Worm (Caenorhabditis elegans) whole organism, young adult: Measurements from ENCODE around the gene clec-56.

Experiments used
- F23B12.7 ChIP-seq: sonication (generic microtip); optimal IDR thresholded peaks from 2 replicates; lab custom pipeline; 2017; ENCODE audit warnings: missing genetic modification characterization, mild to moderate bottlenecking, missing compliant biosample characterization, antibody characterized with exemption, moderate library complexity; ENCODE audit not compliant: insufficient read depth
- F33H1.4 ChIP-seq: fragments of 200-800 bp; sonication (Bioruptor generic); IDR thresholded peaks from 2 replicates; pipeline ENCODE4 v1.3.6; 2022; ENCODE audit warnings: missing genetic modification reagents, missing genetic modification characterization, missing compliant biosample characterization
- F37B4.10 ChIP-seq: fragments of 200-800 bp; sonication (Bioruptor generic); IDR thresholded peaks from 2 replicates; pipeline ENCODE4 v1.3.6; 2022; ENCODE audit warnings: missing genetic modification characterization, missing compliant biosample characterization
- F52B5.7 ChIP-seq: sonication (generic microtip); optimal IDR thresholded peaks from 2 replicates; lab custom pipeline; 2016; ENCODE audit warnings: mild to moderate bottlenecking, missing genetic modification characterization, missing compliant biosample characterization
- F55B11.4 ChIP-seq: sonication (generic microtip); optimal IDR thresholded peaks from 2 replicates; lab custom pipeline; 2016; ENCODE audit warnings: missing compliant biosample characterization, missing genetic modification characterization, borderline replicate concordance; ENCODE audit not compliant: insufficient read depth
- F57C9.4 ChIP-seq: sonication (generic microtip); optimal IDR thresholded peaks from 2 replicates; lab custom pipeline; 2017; ENCODE audit warnings: mild to moderate bottlenecking, missing genetic modification characterization, missing compliant biosample characterization
- T07F8.4 ChIP-seq: sonication (generic microtip); optimal IDR thresholded peaks from 2 replicates; lab custom pipeline; 2016; ENCODE audit warnings: mild to moderate bottlenecking, missing genetic modification characterization, moderate library complexity, missing compliant biosample characterization
- Y53G8AR.9 ChIP-seq: fragments of 200-800 bp; sonication (Bioruptor generic); conservative IDR thresholded peaks from 2 replicates; pipeline ENCODE4 v1.3.6; 2022; ENCODE audit warnings: missing genetic modification reagents, missing genetic modification characterization, missing compliant biosample characterization
- bed-1 ChIP-seq: fragments of 200-800 bp; sonication (Bioruptor generic); IDR thresholded peaks from 2 replicates; pipeline ENCODE4 v1.3.6; 2022; ENCODE audit warnings: missing genetic modification reagents, missing genetic modification characterization, missing compliant biosample characterization
- bed-2 ChIP-seq: fragments of 200-800 bp; sonication (Bioruptor generic); IDR thresholded peaks from 2 replicates; pipeline ENCODE4 v1.3.6; 2022; ENCODE audit warnings: missing genetic modification reagents, missing genetic modification characterization, missing compliant biosample characterization
- ccch-3 ChIP-seq: fragments of 200-800 bp; sonication (Bioruptor generic); optimal IDR thresholded peaks from 2 replicates; lab custom pipeline; 2018; ENCODE audit warnings: mild to moderate bottlenecking, missing genetic modification characterization, missing compliant biosample characterization
- cebp-1 ChIP-seq, 2 experiments: fragments of 200-800 bp in 1 of 2; sonication (Bioruptor generic) in 1 of 2; sonication (generic microtip) in 1 of 2; IDR thresholded peaks in 1 of 2; optimal IDR thresholded peaks in 1 of 2; 2 replicates each; pipeline versions ENCODE4 v1.3.6 to Lab custom; 2017 to 2022; ENCODE audit warnings: missing compliant biosample characterization in 2 of 2, missing genetic modification characterization in 2 of 2, mild to moderate bottlenecking in 1 of 2, missing genetic modification reagents in 1 of 2, moderate library complexity in 1 of 2
- cebp-2 ChIP-seq: fragments of 200-800 bp; sonication (Bioruptor generic); IDR thresholded peaks from 2 replicates; pipeline ENCODE4 v1.3.6; 2022; ENCODE audit warnings: missing genetic modification characterization, missing compliant biosample characterization
- chd-7 ChIP-seq: sonication (generic microtip); optimal IDR thresholded peaks from 2 replicates; lab custom pipeline; 2016; ENCODE audit warnings: mild to moderate bottlenecking, missing genetic modification characterization, moderate library complexity, missing compliant biosample characterization
- dox-1 ChIP-seq: fragments of 200-800 bp; sonication (Bioruptor generic); IDR thresholded peaks from 2 replicates; pipeline ENCODE4 v1.3.6; 2022; ENCODE audit warnings: missing genetic modification reagents, missing genetic modification characterization, missing compliant biosample characterization
- dpff-1 ChIP-seq: sonication (generic microtip); optimal IDR thresholded peaks from 2 replicates; lab custom pipeline; 2017; ENCODE audit warnings: mild to moderate bottlenecking, missing genetic modification characterization, missing compliant biosample characterization
- efl-1 ChIP-seq: fragments of 150-350 bp; optimal IDR thresholded peaks from 2 replicates; lab custom pipeline; 2014; ENCODE audit warnings: missing biosample characterization, missing genetic modification reagents, missing genetic modification characterization
- egl-18 ChIP-seq: fragments of 200-800 bp; sonication (Bioruptor generic); IDR thresholded peaks from 2 replicates; pipeline ENCODE4 v1.3.6; 2022; ENCODE audit warnings: missing genetic modification reagents, missing genetic modification characterization, missing compliant biosample characterization
- egl-44 ChIP-seq: fragments of 200-800 bp; sonication (Bioruptor generic); IDR thresholded peaks from 2 replicates; pipeline ENCODE4 v1.3.6; 2022; ENCODE audit warnings: missing genetic modification reagents, missing genetic modification characterization, missing compliant biosample characterization
- gei-17 ChIP-seq: fragments of 200-800 bp; sonication (Bioruptor generic); optimal IDR thresholded peaks from 2 replicates; lab custom pipeline; 2018; ENCODE audit warnings: mild to moderate bottlenecking, missing genetic modification characterization, missing compliant biosample characterization
- him-1 ChIP-seq: sonication (generic microtip); optimal IDR thresholded peaks from 2 replicates; lab custom pipeline; 2016; ENCODE audit warnings: missing genotype, missing genetic modification reagents, missing genetic modification characterization, missing compliant biosample characterization
- hmg-1.2 ChIP-seq: fragments of 200-800 bp; sonication (Bioruptor generic); IDR thresholded peaks from 2 replicates; pipeline ENCODE4 v1.3.6; 2022; ENCODE audit warnings: missing genetic modification reagents, missing genetic modification characterization, missing compliant biosample characterization
- lag-1 ChIP-seq: fragments of 200-800 bp; sonication (Bioruptor generic); IDR thresholded peaks from 2 replicates; pipeline ENCODE4 v1.3.6; 2022; ENCODE audit warnings: missing genetic modification reagents, missing genetic modification characterization, missing compliant biosample characterization
- let-526 ChIP-seq: fragments of 200-800 bp; sonication (Bioruptor generic); IDR thresholded peaks from 2 replicates; pipeline ENCODE4 v1.3.6; 2022; ENCODE audit warnings: missing genetic modification reagents, missing genetic modification characterization, missing compliant biosample characterization
- let-607 ChIP-seq, 2 experiments: fragments of 200-800 bp in 1 of 2; sonication (Bioruptor generic) in 1 of 2; sonication (generic microtip) in 1 of 2; optimal IDR thresholded peaks; 2 replicates each; lab custom pipeline; 2016 to 2018; ENCODE audit warnings: mild to moderate bottlenecking in 2 of 2, missing compliant biosample characterization in 2 of 2, missing genetic modification characterization in 2 of 2, moderate library complexity in 2 of 2, missing genotype in 1 of 2
- lin-26 ChIP-seq: fragments of 200-800 bp; sonication (Bioruptor generic); IDR thresholded peaks from 2 replicates; pipeline ENCODE4 v1.3.6; 2022; ENCODE audit warnings: missing genetic modification reagents, missing genetic modification characterization, missing compliant biosample characterization
- lin-35 ChIP-seq, 3 experiments: fragments of 150-350 bp in 2 of 3; sonication (generic microtip) in 1 of 3; optimal IDR thresholded peaks; 2 replicates each; lab custom pipeline; 2014 to 2018; ENCODE audit warnings: missing biosample characterization in 3 of 3, missing genetic modification characterization in 3 of 3, missing genetic modification reagents in 3 of 3
- lin-40 ChIP-seq: sonication (generic microtip); optimal IDR thresholded peaks from 2 replicates; lab custom pipeline; 2016; ENCODE audit warnings: missing genetic modification characterization, mild to moderate bottlenecking, missing compliant biosample characterization, missing genotype, missing genetic modification reagents
- lir-1 ChIP-seq: fragments of 200-800 bp; sonication (Bioruptor generic); conservative IDR thresholded peaks from 2 replicates; pipeline ENCODE4 v1.3.6; 2022; ENCODE audit warnings: missing genetic modification reagents, missing genetic modification characterization, missing compliant biosample characterization
- madf-3 ChIP-seq: fragments of 200-800 bp; sonication (Bioruptor generic); IDR thresholded peaks from 2 replicates; pipeline ENCODE4 v1.3.6; 2022; ENCODE audit warnings: missing genetic modification reagents, missing genetic modification characterization, missing compliant biosample characterization
- madf-8 ChIP-seq: fragments of 200-800 bp; sonication (Bioruptor generic); conservative IDR thresholded peaks from 2 replicates; pipeline ENCODE4 v1.3.6; 2022; ENCODE audit warnings: missing genetic modification reagents, missing genetic modification characterization, missing compliant biosample characterization
- mxl-1 ChIP-seq: sonication (generic microtip); optimal IDR thresholded peaks from 2 replicates; lab custom pipeline; 2016; ENCODE audit warnings: missing genetic modification characterization, missing compliant biosample characterization
- nfya-2 ChIP-seq: fragments of 200-800 bp; sonication (Bioruptor generic); IDR thresholded peaks from 2 replicates; pipeline ENCODE4 v1.3.6; 2022; ENCODE audit warnings: missing genetic modification reagents, missing genetic modification characterization, missing compliant biosample characterization
- nhr-80 ChIP-seq: sonication (generic microtip); optimal IDR thresholded peaks from 2 replicates; lab custom pipeline; 2016; ENCODE audit warnings: missing genetic modification characterization, missing compliant biosample characterization
- rpc-1 ChIP-seq, 2 experiments: fragments of 150-350 bp in 1 of 2; sonication (generic microtip) in 1 of 2; optimal IDR thresholded peaks; 2 replicates each; lab custom pipeline; 2014 to 2018; ENCODE audit warnings: missing biosample characterization in 1 of 2, missing genetic modification characterization in 1 of 2, missing genetic modification reagents in 1 of 2, missing genotype in 1 of 2
- somi-1 ChIP-seq: fragments of 200-800 bp; sonication (Bioruptor generic); optimal IDR thresholded peaks from 2 replicates; lab custom pipeline; 2018; ENCODE audit warnings: mild to moderate bottlenecking, missing genetic modification characterization, missing compliant biosample characterization
- zfh-2 ChIP-seq: fragments of 200-800 bp; sonication (Bioruptor generic); conservative IDR thresholded peaks from 2 replicates; pipeline ENCODE4 v1.3.6; 2022; ENCODE audit warnings: missing genetic modification reagents, missing genetic modification characterization, missing compliant biosample characterization
- ztf-25 ChIP-seq: fragments of 200-800 bp; sonication (Bioruptor generic); IDR thresholded peaks from 2 replicates; pipeline ENCODE4 v1.3.6; 2022; ENCODE audit warnings: missing genetic modification reagents, missing genetic modification characterization, missing compliant biosample characterization
- ztf-28 ChIP-seq: fragments of 200-800 bp; sonication (Bioruptor generic); IDR thresholded peaks from 2 replicates; pipeline ENCODE4 v1.3.6; 2022; ENCODE audit warnings: missing genetic modification reagents, missing genetic modification characterization, missing compliant biosample characterization
- ztf-6 ChIP-seq: fragments of 200-800 bp; sonication (Bioruptor generic); IDR thresholded peaks from 2 replicates; pipeline ENCODE4 v1.3.6; 2022; ENCODE audit warnings: missing genetic modification reagents, missing genetic modification characterization, missing compliant biosample characterization

Gene clec-56

ce11 chrV:14499074-14499864 lies 25.1 kb downstream of the clec-56 start:
- no peak for TF ChIP-seq F57C9.4 (tag; lab: Kevin White, UChicago)
- TF ChIP-seq lin-26 = peak; percentile 30; the same call in 1 of the 2 replicates
- peak; percentile 21 for TF ChIP-seq nhr-80
- TF ChIP-seq nfya-2 (GFP tag; lab: Robert Waterston, UW) = no peak
- TF ChIP-seq cebp-2 (GFP tag; lab: Robert Waterston, UW) = no peak
- no peak for TF ChIP-seq egl-18
- no peak for TF ChIP-seq F23B12.7 (tag; lab: Kevin White, UChicago)
- TF ChIP-seq efl-1 (GFP tag; lab: Kevin White, UChicago) = no peak
- TF ChIP-seq F33H1.4 (GFP tag; lab: Robert Waterston, UW) = no peak
- no peak for TF ChIP-seq F52B5.7
- no peak for TF ChIP-seq F55B11.4 (tag; lab: Kevin White, UChicago)
- no peak for TF ChIP-seq madf-3 (GFP tag; lab: Robert Waterston, UW)
- no peak for TF ChIP-seq mxl-1
- TF ChIP-seq ztf-28 (GFP tag; lab: Robert Waterston, UW) = no peak
- peak; percentile 51; the same call in 1 of the 2 replicates for TF ChIP-seq dox-1 (GFP tag; lab: Robert Waterston, UW)

ce11 chrV:14500554-14500953 lies 26.4 kb downstream of the clec-56 start:
- TF ChIP-seq efl-1 (GFP tag; lab: Kevin White, UChicago) (peak; percentile 14), hmg-1.2 (peak; percentile 71), zfh-2 (GFP tag; lab: Robert Waterston, UW) (no peak)

- TF ChIP-seq F37B4.10 (0 out of 2 replicates have a peak, but pooled peaks have one; percentile 40), dpff-1 (tag; lab: Kevin White, UChicago) (no peak)
Measured at ce11 chrV:14501136-14501535, 26.9 kb downstream of the clec-56 start, which contains the start of gene R02D5.24. Gene R02D5.24 (plus strand): TSS chrV:14501340.

- TF ChIP-seq efl-1 (GFP tag; lab: Kevin White, UChicago) (no peak), bed-1 (GFP tag; lab: Robert Waterston, UW) (no peak), somi-1 (GFP tag; lab: Kevin White, UChicago) (no peak), lag-1 (GFP tag; lab: Robert Waterston, UW) (no peak), him-1 (tag; lab: Kevin White, UChicago) (no peak), nhr-80 (peak; percentile 91), F52B5.7 (no peak), ccch-3 (GFP tag; lab: Kevin White, UChicago) (no peak), dox-1 (GFP tag; lab: Robert Waterston, UW) (0 out of 2 replicates have a peak, but pooled peaks have one; percentile 43), cebp-1 (GFP tag; IDR thresholded peaks at IDR 0.05; lab: Robert Waterston, UW) (no peak), cebp-1 (tag; optimal IDR thresholded peaks at IDR 0.05; lab: Kevin White, UChicago) (peak; percentile 37), egl-44 (GFP tag; lab: Robert Waterston, UW) (no peak), bed-2 (GFP tag; lab: Robert Waterston, UW) (no peak)
Measured at ce11 chrV:14503065-14503464, 28.9 kb downstream of the clec-56 start.

- TF ChIP-seq let-607 (tag; optimal IDR thresholded peaks at IDR 0.05; lab: Kevin White, UChicago) (no peak), T07F8.4 (tag; lab: Kevin White, UChicago) (no peak), ztf-25 (GFP tag; lab: Robert Waterston, UW) (no peak), lir-1 (GFP tag; lab: Robert Waterston, UW) (no peak), lin-35 (GFP tag; optimal IDR thresholded peaks at IDR 0.05; lab: Kevin White, UChicago) (no peak), rpc-1 (optimal IDR thresholded peaks at IDR 0.05; lab: Kevin White, UChicago) (no peak), rpc-1 (tag; optimal IDR thresholded peaks at IDR 0.05; lab: Kevin White, UChicago) (no peak), chd-7 (no peak), madf-8 (no peak), lin-40 (tag; lab: Kevin White, UChicago) (no peak), let-526 (GFP tag; lab: Robert Waterston, UW) (no peak), ztf-6 (no peak), gei-17 (GFP tag; lab: Kevin White, UChicago) (no peak), Y53G8AR.9 (GFP tag; lab: Robert Waterston, UW) (no peak)
Measured at ce11 chrV:14504120-14504519, 29.9 kb downstream of the clec-56 start.
